Worm (Caenorhabditis elegans) whole organism, L4 larva: ENCODE data around the gene F22F7.3.

ENCODE experiments used
- D1046.2 ChIP-seq: fragments of 200-800 bp; sonication (Bioruptor generic); IDR thresholded peaks from 2 replicates; pipeline ENCODE4 v1.3.6; 2022; ENCODE audit warnings: missing genetic modification characterization, missing compliant biosample characterization
- F26F4.8 ChIP-seq: fragments of 200-800 bp; sonication (Bioruptor generic); conservative IDR thresholded peaks from 2 replicates; pipeline ENCODE4 v1.3.6; 2022; ENCODE audit warnings: missing genetic modification characterization, missing compliant biosample characterization
- F44E2.7 ChIP-seq: fragments of 200-800 bp; sonication (Bioruptor generic); IDR thresholded peaks from 2 replicates; pipeline ENCODE4 v2.1.2; 2022; ENCODE audit warnings: missing genetic modification characterization, missing compliant biosample characterization
- T20F7.1 ChIP-seq: fragments of 200-800 bp; sonication (Bioruptor generic); optimal IDR thresholded peaks from 2 replicates; lab custom pipeline; 2018; ENCODE audit warnings: mild to moderate bottlenecking, missing genetic modification characterization, missing compliant biosample characterization
- Y105C5A.15 ChIP-seq: fragments of 200-800 bp; sonication (Bioruptor generic); IDR thresholded peaks from 2 replicates; pipeline ENCODE4 v1.3.6; 2022; ENCODE audit warnings: missing genetic modification characterization, missing compliant biosample characterization
- Y48G9A.11 ChIP-seq: fragments of 200-800 bp; sonication (Bioruptor generic); IDR thresholded peaks from 2 replicates; pipeline ENCODE4 v1.3.6; 2022; ENCODE audit warnings: missing genetic modification reagents, missing genetic modification characterization, missing compliant biosample characterization
- ZK337.2 ChIP-seq: fragments of 200-800 bp; sonication (Bioruptor generic); IDR thresholded peaks from 2 replicates; pipeline ENCODE4 v1.3.6; 2022; ENCODE audit warnings: missing genetic modification reagents, missing genetic modification characterization, missing compliant biosample characterization
- aha-1 ChIP-seq: fragments of 150-350 bp; peaks from one replicate; lab custom pipeline; 2014; ENCODE audit warnings: missing biosample characterization, missing genetic modification characterization
- ama-1 ChIP-seq: fragments of 150-350 bp; optimal IDR thresholded peaks from 2 replicates; lab custom pipeline; 2014; ENCODE audit warnings: inconsistent platforms, mixed read lengths
- arid-1 ChIP-seq: fragments of 200-800 bp; sonication (Bioruptor generic); conservative IDR thresholded peaks from 2 replicates; pipeline ENCODE4 v1.3.6; 2022; ENCODE audit warnings: missing genetic modification reagents, missing genetic modification characterization, missing compliant biosample characterization
- ceh-20 ChIP-seq: fragments of 200-800 bp; sonication (Bioruptor generic); IDR thresholded peaks from 2 replicates; pipeline ENCODE4 v1.3.6; 2022; ENCODE audit warnings: missing genetic modification reagents, missing genetic modification characterization, missing compliant biosample characterization
- daf-19 ChIP-seq: fragments of 200-800 bp; sonication (Bioruptor generic); conservative IDR thresholded peaks from 2 replicates; pipeline ENCODE4 v1.3.6; 2022; ENCODE audit warnings: missing genetic modification characterization, missing compliant biosample characterization
- daf-8 ChIP-seq: fragments of 200-800 bp; sonication (Bioruptor generic); IDR thresholded peaks from 2 replicates; pipeline ENCODE4 v1.3.6; 2022; ENCODE audit warnings: missing genetic modification characterization, missing compliant biosample characterization
- duxl-1 ChIP-seq: sonication (generic microtip); optimal IDR thresholded peaks from 2 replicates; lab custom pipeline; 2016; ENCODE audit warnings: mild to moderate bottlenecking, missing genetic modification characterization, moderate library complexity, missing compliant biosample characterization; ENCODE audit not compliant: poor library complexity
- dve-1 ChIP-seq: sonication (generic microtip); optimal IDR thresholded peaks from 2 replicates; lab custom pipeline; 2017; ENCODE audit warnings: antibody characterized with exemption, mild to moderate bottlenecking, missing genetic modification characterization, missing compliant biosample characterization; ENCODE audit not compliant: insufficient read depth
- egl-27 ChIP-seq: sonication (generic microtip); optimal IDR thresholded peaks from 3 replicates; lab custom pipeline; 2017; ENCODE audit warnings: missing biosample characterization, missing genetic modification reagents, missing genetic modification characterization
- egl-43 ChIP-seq: fragments of 200-800 bp; sonication (Bioruptor generic); IDR thresholded peaks from 2 replicates; pipeline ENCODE4 v1.3.6; 2022; ENCODE audit warnings: missing genetic modification reagents, missing genetic modification characterization, missing compliant biosample characterization
- hlh-11 ChIP-seq: fragments of 200-800 bp; sonication (Bioruptor generic); optimal IDR thresholded peaks from 2 replicates; lab custom pipeline; 2018; ENCODE audit warnings: mild to moderate bottlenecking, missing genetic modification characterization, missing compliant biosample characterization
- lim-7 ChIP-seq: fragments of 200-800 bp; sonication (Bioruptor generic); IDR thresholded peaks from 2 replicates; pipeline ENCODE4 v1.3.6; 2022; ENCODE audit warnings: missing genetic modification characterization, missing compliant biosample characterization
- lin-38 ChIP-seq: fragments of 200-800 bp; sonication (Bioruptor generic); IDR thresholded peaks from 2 replicates; pipeline ENCODE4 v1.3.6; 2022; ENCODE audit warnings: missing genetic modification reagents, missing genetic modification characterization, missing compliant biosample characterization
- lin-39 ChIP-seq: fragments of 150-350 bp; optimal IDR thresholded peaks from 2 replicates; lab custom pipeline; 2014; ENCODE audit warnings: missing biosample characterization, missing genetic modification reagents, missing genetic modification characterization
- mxl-3 ChIP-seq: fragments of 200-800 bp; sonication (Bioruptor generic); optimal IDR thresholded peaks from 2 replicates; lab custom pipeline; 2018; ENCODE audit warnings: mild to moderate bottlenecking, missing genetic modification characterization, missing compliant biosample characterization
- nhr-102 ChIP-seq: sonication (generic microtip); optimal IDR thresholded peaks from 2 replicates; lab custom pipeline; 2016; ENCODE audit warnings: mild to moderate bottlenecking, missing genetic modification characterization, moderate library complexity, missing compliant biosample characterization
- nhr-6 ChIP-seq: fragments of 150-350 bp; optimal IDR thresholded peaks from 2 replicates; lab custom pipeline; 2014; ENCODE audit warnings: missing biosample characterization, missing genetic modification characterization
- pha-4 ChIP-seq, 2 experiments: fragments of 150-350 bp in 1 of 2; fragments of 200-800 bp in 1 of 2; sonication (Bioruptor generic) in 1 of 2; IDR thresholded peaks in 1 of 2; optimal IDR thresholded peaks in 1 of 2; 2 replicates each; pipeline versions ENCODE4 v1.3.6 to Lab custom; 2014 to 2022; ENCODE audit warnings: missing genetic modification characterization in 2 of 2, missing genetic modification reagents in 2 of 2, missing biosample characterization in 1 of 2, missing compliant biosample characterization in 1 of 2
- php-3 ChIP-seq: fragments of 200-800 bp; sonication (Bioruptor generic); IDR thresholded peaks from 2 replicates; pipeline ENCODE4 v1.3.6; 2022; ENCODE audit warnings: missing genetic modification reagents, missing genetic modification characterization, missing compliant biosample characterization
- set-16 ChIP-seq: fragments of 200-800 bp; sonication (Bioruptor generic); IDR thresholded peaks from 2 replicates; pipeline ENCODE4 v1.3.6; 2022; ENCODE audit warnings: missing genetic modification reagents, missing genetic modification characterization, missing compliant biosample characterization
- unc-62 ChIP-seq, 3 experiments: fragments of 150-350 bp in 1 of 3; sonication (generic microtip); optimal IDR thresholded peaks in 2 of 3; peaks in 1 of 3; 1 replicate in 1 of 3; 2 replicates in 2 of 3; lab custom pipeline; 2014 to 2017; ENCODE audit warnings: missing biosample characterization in 3 of 3, missing genetic modification characterization in 3 of 3, missing genetic modification reagents in 3 of 3, missing genotype in 1 of 3
- vab-7 ChIP-seq: fragments of 200-800 bp; sonication (Bioruptor generic); IDR thresholded peaks from 2 replicates; pipeline ENCODE4 v1.3.6; 2022; ENCODE audit warnings: missing genetic modification reagents, missing genetic modification characterization, missing compliant biosample characterization
- zfp-3 ChIP-seq: fragments of 200-800 bp; sonication (Bioruptor generic); conservative IDR thresholded peaks from 2 replicates; pipeline ENCODE4 v1.3.6; 2022; ENCODE audit warnings: missing genetic modification reagents, missing genetic modification characterization, missing compliant biosample characterization
- zip-11 ChIP-seq: fragments of 200-800 bp; sonication (Bioruptor generic); IDR thresholded peaks from 2 replicates; pipeline ENCODE4 v1.3.6; 2022; ENCODE audit warnings: missing genetic modification characterization, missing compliant biosample characterization
- zip-2 ChIP-seq: fragments of 150-350 bp; optimal IDR thresholded peaks from 2 replicates; lab custom pipeline; 2014; ENCODE audit warnings: missing biosample characterization, missing genetic modification characterization
- ztf-11 ChIP-seq: fragments of 150-350 bp; optimal IDR thresholded peaks from 2 replicates; lab custom pipeline; 2014; ENCODE audit warnings: missing biosample characterization, missing genetic modification characterization

The F22F7.3 gene

DNA sequence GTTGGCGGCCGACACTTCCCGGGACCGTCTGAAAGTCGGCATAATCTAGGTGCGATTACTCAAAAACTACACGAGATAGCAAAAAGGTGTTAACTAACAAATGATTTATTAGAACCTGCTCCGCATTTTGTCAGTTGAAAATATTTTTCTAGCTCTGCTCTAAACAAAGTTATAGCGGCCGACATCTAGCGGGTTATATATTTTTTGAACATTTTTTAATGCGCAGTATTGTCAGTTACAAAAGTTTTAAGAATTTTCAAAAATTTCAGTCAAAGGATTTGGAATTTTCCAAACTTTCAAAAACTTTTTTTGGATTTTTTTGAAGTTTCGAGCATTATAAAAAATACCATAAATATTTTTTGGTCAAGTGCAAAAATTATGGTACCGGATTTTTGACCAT lies 29.2 kb upstream of the F22F7.3 start:
- TF ChIP-seq F44E2.7 (GFP tag; lab: Robert Waterston, UW) (no peak), aha-1 (peak; percentile 68)

DNA sequence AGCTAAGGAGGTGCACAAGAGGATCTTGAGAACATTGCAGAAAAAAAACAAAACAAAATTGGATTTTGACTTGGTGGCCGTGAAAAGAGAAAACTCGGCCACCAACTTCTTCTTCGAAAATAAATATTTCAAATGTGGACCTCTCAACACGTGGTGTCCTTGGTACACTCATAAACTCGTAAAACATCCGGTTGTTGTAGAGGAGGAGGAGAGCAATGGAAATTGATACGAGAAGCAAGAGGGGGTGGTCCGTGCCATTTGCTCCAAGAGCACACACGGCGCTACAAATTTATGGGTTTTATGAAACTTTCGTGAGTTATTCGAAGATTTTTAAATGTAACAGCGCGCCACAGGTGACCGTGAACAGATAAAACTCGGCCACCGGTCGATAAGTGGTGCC lies 28.6 kb upstream of the F22F7.3 start:
- TF ChIP-seq mxl-3 (GFP tag; lab: Kevin White, UChicago) (no peak), zfp-3 (no peak), ZK337.2 (GFP tag; lab: Robert Waterston, UW) (no peak), F26F4.8 (GFP tag; lab: Robert Waterston, UW) (no peak), unc-62 (GFP tag; optimal IDR thresholded peaks at IDR 0.05 in 1 of 2; lab: Kevin White, UChicago) (no peak), unc-62 (tag; optimal IDR thresholded peaks at IDR 0.05; lab: Kevin White, UChicago) (no peak), pha-4 (GFP tag; IDR thresholded peaks at IDR 0.05; lab: Robert Waterston, UW) (no peak), pha-4 (tag; optimal IDR thresholded peaks at IDR 0.05; lab: Kevin White, UChicago) (no peak), D1046.2 (no peak), nhr-102 (no peak)
- TF ChIP-seq, all 104 proteins: peak for 0

ce11 chrV:2083869-2084268 lies 26.6 kb upstream of the F22F7.3 start:
- TF ChIP-seq set-16 (GFP tag; lab: Robert Waterston, UW) (peak; percentile 48; the same call in 1 of the 2 replicates), aha-1 (peak; percentile 93), nhr-6 (tag; lab: Kevin White, UChicago) (no peak)
- TF ChIP-seq, all 104 proteins: peak for 2

DNA sequence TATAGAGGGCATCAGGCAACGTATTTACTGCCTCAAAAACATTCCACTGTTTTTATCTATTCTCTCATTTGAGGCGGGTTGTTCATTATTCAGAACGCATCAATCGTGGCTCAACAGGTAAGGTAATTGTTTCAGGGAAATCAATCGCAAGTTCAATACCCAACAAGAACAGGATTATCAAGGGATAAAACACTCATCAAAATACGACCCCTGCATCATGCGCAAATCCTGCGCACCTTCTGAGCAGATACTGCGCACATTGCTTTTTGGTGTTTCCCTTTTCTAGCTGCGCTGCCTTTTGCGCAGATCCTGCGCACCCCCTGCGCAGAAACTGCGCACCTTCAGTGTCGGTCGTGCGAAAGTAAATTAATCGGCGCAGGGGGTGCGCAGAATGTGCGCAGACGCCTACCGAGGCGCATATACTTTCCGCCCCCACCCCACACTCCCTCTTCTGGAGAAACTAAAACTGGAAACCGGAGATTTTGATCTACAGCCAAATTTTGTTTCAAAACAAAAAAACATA lies 24.7 kb upstream of the F22F7.3 start, which contains the start of gene F36F12.3:
F36F12.3 (plus strand) TSS at position 51 of the 523 bp plus-strand sequence.
- TF ChIP-seq set-16 (GFP tag; lab: Robert Waterston, UW): peak; percentile 78
- TF ChIP-seq egl-43 (GFP tag; lab: Robert Waterston, UW): peak; percentile 65; the same call in 1 of the 2 replicates
- 0 out of 2 replicates have a peak, but pooled peaks have one; percentile 33 for TF ChIP-seq F44E2.7 (GFP tag; lab: Robert Waterston, UW)

DNA sequence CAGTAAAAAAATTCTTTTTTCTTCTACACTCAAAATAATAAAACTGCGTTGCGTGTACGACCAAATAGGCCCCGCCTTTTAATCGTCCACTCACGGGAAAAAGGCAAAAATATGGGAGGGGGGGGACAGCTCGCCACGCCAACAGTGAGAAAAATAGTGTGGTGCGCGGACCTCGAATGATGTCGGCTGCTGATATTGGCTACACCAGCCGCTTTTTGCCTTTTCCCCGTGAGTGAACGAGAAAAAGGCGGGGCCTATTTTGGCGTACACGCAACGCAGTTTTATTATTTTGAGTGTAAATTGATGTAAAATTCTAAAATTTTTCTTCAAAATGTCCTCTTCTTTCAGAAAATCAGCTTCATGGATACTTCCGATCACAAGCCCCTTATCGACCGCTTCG lies 20.1 kb upstream of the F22F7.3 start, which contains the start of gene ztf-28:
ztf-28 (plus strand) TSS at position 349 of the 400 bp plus-strand sequence.
- TF ChIP-seq aha-1 (peak; percentile 69), lin-38 (GFP tag; lab: Robert Waterston, UW) (0 out of 2 replicates have a peak, but pooled peaks have one; percentile 8), Y48G9A.11 (GFP tag; lab: Robert Waterston, UW) (peak; percentile 48; the same call in 1 of the 2 replicates)
- TF ChIP-seq, all 104 proteins: peak for 3; not testable (repeated sequence) for 101

DNA sequence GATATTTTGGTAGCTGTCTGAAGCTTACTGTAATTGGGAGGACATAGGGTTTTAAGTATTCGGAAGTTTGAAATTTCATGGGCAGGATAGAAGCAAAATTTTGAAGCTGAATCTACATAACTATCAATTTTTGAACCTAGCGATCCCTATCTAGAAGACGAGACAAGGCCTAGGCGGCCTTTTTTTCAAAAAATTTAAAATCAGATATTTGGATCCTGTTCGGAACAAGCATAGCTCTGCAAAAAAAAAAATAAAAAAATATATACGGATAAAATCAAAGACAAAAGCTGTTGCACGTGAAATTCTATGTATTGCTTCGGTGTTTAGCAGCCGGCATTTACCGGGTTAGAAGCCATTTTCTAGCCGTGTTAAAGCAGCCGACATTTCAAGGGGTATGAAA lies 15.3 kb upstream of the F22F7.3 start, which contains the start of gene F36F12.2:
F36F12.2 (minus strand) TSS at position 101 of the 400 bp plus-strand sequence.
- TF ChIP-seq duxl-1 (tag; lab: Kevin White, UChicago): no peak
- no peak for TF ChIP-seq php-3 (GFP tag; lab: Robert Waterston, UW)
- TF ChIP-seq vab-7 (GFP tag; lab: Robert Waterston, UW): no peak
- no peak for TF ChIP-seq egl-27 (tag; lab: Kevin White, UChicago)
- no peak for TF ChIP-seq daf-19 (GFP tag; lab: Robert Waterston, UW)
- TF ChIP-seq T20F7.1 (GFP tag; lab: Kevin White, UChicago): no peak
- no peak for TF ChIP-seq zip-11 (GFP tag; lab: Robert Waterston, UW)
- TF ChIP-seq dve-1: no peak
- TF ChIP-seq zip-2 (tag; lab: Kevin White, UChicago): no peak
- no peak for TF ChIP-seq hlh-11 (tag; lab: Kevin White, UChicago)
- no peak for TF ChIP-seq ama-1 (lab: Kevin White, UChicago)
- TF ChIP-seq lim-7 (GFP tag; lab: Robert Waterston, UW): no peak
- no peak for TF ChIP-seq daf-8 (GFP tag; lab: Robert Waterston, UW)
- TF ChIP-seq ztf-11 (tag; lab: Kevin White, UChicago): no peak
- TF ChIP-seq Y105C5A.15 (GFP tag; lab: Robert Waterston, UW): no peak
- no peak for TF ChIP-seq arid-1 (GFP tag; lab: Robert Waterston, UW)
- no peak for TF ChIP-seq lin-39 (tag; lab: Kevin White, UChicago)
- TF ChIP-seq ceh-20: no peak
- no peak for TF ChIP-seq nhr-102
